Worm (Caenorhabditis elegans) whole organism, midembryonic: ENCODE measurements around the gene chs-2.

Experiments used
- T22C8.4 ChIP-seq: fragments of 200-800 bp; sonication (Bioruptor generic); IDR thresholded peaks from 2 replicates; pipeline ENCODE4 v1.3.6; 2022; ENCODE audit warnings: missing genetic modification characterization, missing compliant biosample characterization
- cog-1 ChIP-seq: sonication (generic microtip); optimal IDR thresholded peaks from 2 replicates; lab custom pipeline; 2016; ENCODE audit warnings: missing genetic modification characterization, missing compliant biosample characterization
- flt-1 ChIP-seq: fragments of 200-800 bp; sonication (Bioruptor generic); IDR thresholded peaks from 2 replicates; pipeline ENCODE4 v1.3.6; 2022; ENCODE audit warnings: missing genetic modification characterization, missing compliant biosample characterization
- klf-2 ChIP-seq: fragments of 200-800 bp; sonication (Bioruptor generic); conservative IDR thresholded peaks from 2 replicates; pipeline ENCODE4 v1.3.6; 2022; ENCODE audit warnings: missing genetic modification reagents, missing genetic modification characterization, missing compliant biosample characterization
- ref-1 ChIP-seq: fragments of 200-800 bp; sonication (Bioruptor generic); conservative IDR thresholded peaks from 2 replicates; pipeline ENCODE4 v1.3.6; 2022; ENCODE audit warnings: missing genetic modification reagents, missing genetic modification characterization, missing compliant biosample characterization
- tab-1 ChIP-seq: fragments of 200-800 bp; sonication (Bioruptor generic); IDR thresholded peaks from 2 replicates; pipeline ENCODE4 v1.3.6; 2022; ENCODE audit warnings: missing genetic modification characterization, missing compliant biosample characterization
- ztf-23 ChIP-seq: fragments of 200-800 bp; sonication (Bioruptor generic); IDR thresholded peaks from 2 replicates; pipeline ENCODE4 v1.3.6; 2022; ENCODE audit warnings: missing genetic modification reagents, missing genetic modification characterization, missing compliant biosample characterization
- ztf-29 ChIP-seq: fragments of 200-800 bp; sonication (Bioruptor generic); IDR thresholded peaks from 2 replicates; pipeline ENCODE4 v1.3.6; 2022; ENCODE audit warnings: missing genetic modification reagents, missing genetic modification characterization, missing compliant biosample characterization

- TF ChIP-seq ztf-29 (GFP tag; lab: Robert Waterston, UW) (no peak), T22C8.4 (GFP tag; lab: Robert Waterston, UW) (no peak), ref-1 (GFP tag; lab: Robert Waterston, UW) (no peak), ztf-23 (no peak), flt-1 (no peak), klf-2 (GFP tag; lab: Robert Waterston, UW) (no peak), tab-1 (GFP tag; lab: Robert Waterston, UW) (no peak), cog-1 (tag; lab: Kevin White, UChicago) (no peak)
Observed at ce11 chrII:152283-152682, 44.5 kb upstream of the chs-2 start, which contains the start of gene T25D3.3.
